Fruit fly (Drosophila melanogaster): Measurements from ENCODE around the gene Max.

The Max gene

dm6 chr3L:19294235-19294612 is 30.2 kb upstream of the Max start, which contains the start of gene fal:
Gene fal (plus strand): TSS chr3L:19294564.
- TF ChIP-seq CG9705 (GFP tag; optimal IDR thresholded peaks at IDR 0.05) (no peak), Myc (optimal IDR thresholded peaks at IDR 0.05) (peak; percentile 71), Rel (GFP tag; optimal IDR thresholded peaks at IDR 0.05) (no peak), Rel (tag; optimal IDR thresholded peaks at IDR 0.05) (no peak), Mio (GFP tag; optimal IDR thresholded peaks at IDR 0.05) (no peak), CrebA (GFP tag; optimal IDR thresholded peaks at IDR 0.05; ENCODE audit: borderline replicate concordance) (no peak), dsf (GFP tag; optimal IDR thresholded peaks at IDR 0.05; ENCODE audit: borderline replicate concordance) (no peak), dl (GFP tag; optimal IDR thresholded peaks at IDR 0.05; ENCODE audit: insufficient read depth in 1 of 2, partially characterized antibody in 2 of 2) (no peak), jim (GFP tag; optimal IDR thresholded peaks at IDR 0.05) (no peak), pan (optimal IDR thresholded peaks at IDR 0.05) (no peak), psq (GFP tag; optimal IDR thresholded peaks at IDR 0.05) (no peak), tai (GFP tag; optimal IDR thresholded peaks at IDR 0.05) (no peak), usp (GFP tag; optimal IDR thresholded peaks at IDR 0.05) (no peak), rgr (GFP tag; optimal IDR thresholded peaks at IDR 0.05) (no peak), dmrt93B (GFP tag; optimal IDR thresholded peaks at IDR 0.05) (no peak), Hr78 (GFP tag; optimal IDR thresholded peaks at IDR 0.05) (no peak), HLH106 (tag; optimal IDR thresholded peaks at IDR 0.05) (peak; percentile 23), Hr83 (GFP tag; optimal IDR thresholded peaks at IDR 0.05; ENCODE audit: poor library complexity, severe bottlenecking) (no peak), N (GFP tag; optimal IDR thresholded peaks at IDR 0.05) (no peak), ey (GFP tag; optimal IDR thresholded peaks at IDR 0.05) (no peak), woc (GFP tag; optimal IDR thresholded peaks at IDR 0.05) (no peak), br (GFP tag; optimal IDR thresholded peaks at IDR 0.05) (no peak), Hnf4 (GFP tag; optimal IDR thresholded peaks at IDR 0.05) (peak; percentile 10), lola (GFP tag; optimal IDR thresholded peaks at IDR 0.05) (no peak), sv (GFP tag; optimal IDR thresholded peaks at IDR 0.05) (peak; percentile 47)

- TF ChIP-seq Abd-B (GFP tag; optimal IDR thresholded peaks at IDR 0.05), result no peak
- TF ChIP-seq lola (GFP tag; optimal IDR thresholded peaks at IDR 0.05), result no peak
- TF ChIP-seq psq (GFP tag; optimal IDR thresholded peaks at IDR 0.05), result no peak
- TF ChIP-seq Hnf4 (GFP tag; optimal IDR thresholded peaks at IDR 0.05), result no peak
- TF ChIP-seq Vsx2 (GFP tag; optimal IDR thresholded peaks at IDR 0.05; ENCODE audit: partially characterized antibody), result no peak
- no peak for TF ChIP-seq tai (GFP tag; optimal IDR thresholded peaks at IDR 0.05)
- TF ChIP-seq Sp1 (GFP tag; optimal IDR thresholded peaks at IDR 0.05), result no peak
- no peak for TF ChIP-seq GATAd (GFP tag; optimal IDR thresholded peaks at IDR 0.05)
- TF ChIP-seq Rel (GFP tag; optimal IDR thresholded peaks at IDR 0.05), result no peak
- TF ChIP-seq Rel (tag; optimal IDR thresholded peaks at IDR 0.05), result no peak
- TF ChIP-seq br (GFP tag; optimal IDR thresholded peaks at IDR 0.05), result no peak
- no peak for TF ChIP-seq dl (GFP tag; optimal IDR thresholded peaks at IDR 0.05; ENCODE audit: insufficient read depth in 1 of 2, partially characterized antibody in 2 of 2)
- no peak for TF ChIP-seq Dfd (GFP tag; optimal IDR thresholded peaks at IDR 0.05)
- no peak for TF ChIP-seq dsf (GFP tag; optimal IDR thresholded peaks at IDR 0.05; ENCODE audit: borderline replicate concordance)
- TF ChIP-seq Myc (optimal IDR thresholded peaks at IDR 0.05), result no peak
- TF ChIP-seq Jra (GFP tag; optimal IDR thresholded peaks at IDR 0.05), result no peak
- no peak for TF ChIP-seq Dif (GFP tag; optimal IDR thresholded peaks at IDR 0.05; ENCODE audit: partially characterized antibody)
- TF ChIP-seq rgr (GFP tag; optimal IDR thresholded peaks at IDR 0.05), result no peak
- TF ChIP-seq OdsH (GFP tag; optimal IDR thresholded peaks at IDR 0.05), result no peak
- TF ChIP-seq foxo (GFP tag; optimal IDR thresholded peaks at IDR 0.05), result no peak
Observed at dm6 chr3L:19293178-19293741, 29.3 kb upstream of the Max start.

dm6 chr3L:19292440-19293175 is 28.6 kb upstream of the Max start, which contains the start of gene Gbs-76A:
Gene Gbs-76A (minus strand): TSS chr3L:19292766.
- TF ChIP-seq foxo (GFP tag; optimal IDR thresholded peaks at IDR 0.05), result peak in 1 of 2 experiments; percentile 77
- TF ChIP-seq dmrt93B (GFP tag; optimal IDR thresholded peaks at IDR 0.05), result peak; percentile 66
- peak; percentile 37 for TF ChIP-seq CG32264 (GFP tag; optimal IDR thresholded peaks at IDR 0.05)
- TF ChIP-seq usp (GFP tag; optimal IDR thresholded peaks at IDR 0.05), result no peak
- peak; percentile 65 for TF ChIP-seq woc (GFP tag; optimal IDR thresholded peaks at IDR 0.05)
- TF ChIP-seq Hr78 (GFP tag; optimal IDR thresholded peaks at IDR 0.05), result no peak
- no peak for TF ChIP-seq Dfd (GFP tag; optimal IDR thresholded peaks at IDR 0.05)
- peak; percentile 45 for TF ChIP-seq Jra (GFP tag; optimal IDR thresholded peaks at IDR 0.05)
- no peak for TF ChIP-seq Hr83 (GFP tag; optimal IDR thresholded peaks at IDR 0.05; ENCODE audit: poor library complexity, severe bottlenecking)
- TF ChIP-seq CG9705 (GFP tag; optimal IDR thresholded peaks at IDR 0.05), result peak; percentile 53
- peak; percentile 72 for TF ChIP-seq brk (GFP tag; optimal IDR thresholded peaks at IDR 0.05)
- peak; percentile 78 for TF ChIP-seq psq (GFP tag; optimal IDR thresholded peaks at IDR 0.05)
- no peak for TF ChIP-seq Vsx2 (GFP tag; optimal IDR thresholded peaks at IDR 0.05; ENCODE audit: partially characterized antibody)
- peak; percentile 57 for TF ChIP-seq tai (GFP tag; optimal IDR thresholded peaks at IDR 0.05)
- no peak for TF ChIP-seq CrebA (GFP tag; optimal IDR thresholded peaks at IDR 0.05; ENCODE audit: borderline replicate concordance)
- peak; percentile 31 for TF ChIP-seq sage (GFP tag; optimal IDR thresholded peaks at IDR 0.05)
- TF ChIP-seq fru (GFP tag; optimal IDR thresholded peaks at IDR 0.05), result peak; percentile 63
- TF ChIP-seq Abd-B (GFP tag; optimal IDR thresholded peaks at IDR 0.05), result no peak
- peak; percentile 21 for TF ChIP-seq br (GFP tag; optimal IDR thresholded peaks at IDR 0.05)
- TF ChIP-seq lola (GFP tag; optimal IDR thresholded peaks at IDR 0.05), result no peak
- peak; percentile 71 for TF ChIP-seq Hnf4 (GFP tag; optimal IDR thresholded peaks at IDR 0.05)
- TF ChIP-seq N (GFP tag; optimal IDR thresholded peaks at IDR 0.05), result no peak
- peak; percentile 78 for TF ChIP-seq OdsH (GFP tag; optimal IDR thresholded peaks at IDR 0.05)
- peak; percentile 93 for TF ChIP-seq Sp1 (GFP tag; optimal IDR thresholded peaks at IDR 0.05)
- peak; percentile 17 for TF ChIP-seq ey (GFP tag; optimal IDR thresholded peaks at IDR 0.05)
- peak; percentile 66 to 68 for TF ChIP-seq dl (GFP tag; optimal IDR thresholded peaks at IDR 0.05; ENCODE audit: insufficient read depth in 1 of 2, partially characterized antibody in 2 of 2)
- no peak for TF ChIP-seq Myc (optimal IDR thresholded peaks at IDR 0.05)
- peak; percentile 80 for TF ChIP-seq Dif (GFP tag; optimal IDR thresholded peaks at IDR 0.05; ENCODE audit: partially characterized antibody)
- TF ChIP-seq Rel (GFP tag; optimal IDR thresholded peaks at IDR 0.05), result no peak
- peak; percentile 47 for TF ChIP-seq Rel (tag; optimal IDR thresholded peaks at IDR 0.05)
- TF ChIP-seq h (GFP tag; optimal IDR thresholded peaks at IDR 0.05), result peak; percentile 65
- no peak for TF ChIP-seq Mio (GFP tag; optimal IDR thresholded peaks at IDR 0.05)
